Fruit fly (Drosophila melanogaster) whole organism, wandering third instar larva: Measurements from ENCODE around the gene Eaat2.
A peak's percentile ranks its signal among the peaks of the same experiment; 100 is the strongest.

Experiments
- Abd-B ChIP-seq: fragments of >200 bp; optimal IDR thresholded peaks from 2 replicates; lab custom pipeline; 2017; ENCODE audit warnings: missing biosample characterization, missing genetic modification characterization
- CG32264 ChIP-seq: fragments of 200-800 bp; sonication (Bioruptor generic); optimal IDR thresholded peaks from 2 replicates; lab custom pipeline; 2016; ENCODE audit warnings: missing biosample characterization, missing genetic modification characterization
- CG9705 ChIP-seq: fragments of 200-800 bp; sonication (Bioruptor generic); optimal IDR thresholded peaks from 2 replicates; lab custom pipeline; 2018; ENCODE audit warnings: missing biosample characterization, mild to moderate bottlenecking, missing genetic modification characterization
- CrebA ChIP-seq: fragments of 200-800 bp; sonication (Bioruptor generic); optimal IDR thresholded peaks from 2 replicates; lab custom pipeline; 2016; ENCODE audit warnings: missing biosample characterization, mild to moderate bottlenecking, missing genetic modification characterization, borderline replicate concordance
- Dfd ChIP-seq: fragments of >200 bp; optimal IDR thresholded peaks from 2 replicates; lab custom pipeline; 2017; ENCODE audit warnings: missing biosample characterization, missing genetic modification characterization
- Dif ChIP-seq: fragments of 200-275, 200-300 bp; sonication (Bioruptor generic); optimal IDR thresholded peaks from 2 replicates; lab custom pipeline; 2018; ENCODE audit warnings: missing biosample characterization, missing genetic modification characterization; ENCODE audit not compliant: partially characterized antibody
- GATAd ChIP-seq: sonication (Bioruptor generic); optimal IDR thresholded peaks from 2 replicates; lab custom pipeline; 2016; ENCODE audit warnings: missing biosample characterization, missing genetic modification characterization
- Hr78 ChIP-seq: fragments of >200 bp; optimal IDR thresholded peaks from 2 replicates; lab custom pipeline; 2017; ENCODE audit warnings: missing biosample characterization, missing genetic modification characterization
- Hr83 ChIP-seq: fragments of 200-300 bp; sonication (Bioruptor generic); optimal IDR thresholded peaks from 2 replicates; lab custom pipeline; 2016; ENCODE audit warnings: missing biosample characterization, mild to moderate bottlenecking, missing genetic modification characterization, moderate library complexity; ENCODE audit not compliant: poor library complexity, severe bottlenecking
- Jra ChIP-seq: sonication (Bioruptor generic); optimal IDR thresholded peaks from 2 replicates; lab custom pipeline; 2016; ENCODE audit warnings: missing biosample characterization, missing genetic modification characterization
- Myc ChIP-seq: fragments of >200 bp; optimal IDR thresholded peaks from 2 replicates; lab custom pipeline; 2017
- N ChIP-seq: fragments of >200 bp; optimal IDR thresholded peaks from 2 replicates; lab custom pipeline; 2018; ENCODE audit warnings: missing biosample characterization, missing external identifiers, missing genetic modification characterization
- Rel ChIP-seq, 2 experiments: fragments of 200-800 bp; sonication (Bioruptor generic) in 1 of 2; optimal IDR thresholded peaks; 2 replicates in 1 of 2; 3 replicates in 1 of 2; lab custom pipeline; 2016 to 2019; ENCODE audit warnings: mild to moderate bottlenecking in 2 of 2, missing biosample characterization in 2 of 2, missing genetic modification characterization in 2 of 2, moderate library complexity in 1 of 2
- Vsx2 ChIP-seq: fragments of 200-300, 225-300 bp; sonication (Bioruptor generic); optimal IDR thresholded peaks from 2 replicates; lab custom pipeline; 2018; ENCODE audit warnings: missing biosample characterization, missing genetic modification characterization; ENCODE audit not compliant: partially characterized antibody
- br ChIP-seq: fragments of 200-800 bp; sonication (Bioruptor generic); optimal IDR thresholded peaks from 2 replicates; lab custom pipeline; 2016; ENCODE audit warnings: missing biosample characterization, missing genetic modification characterization
- brk ChIP-seq: fragments of 200-800 bp; sonication (Bioruptor generic); optimal IDR thresholded peaks from 2 replicates; lab custom pipeline; 2016; ENCODE audit warnings: missing biosample characterization, mild to moderate bottlenecking, missing genetic modification characterization
- dl ChIP-seq, 2 experiments: fragments of 175-275, 200-275 bp in 1 of 2; fragments of 200-275 bp in 1 of 2; sonication (Bioruptor generic); optimal IDR thresholded peaks; lab custom pipeline; 2018; ENCODE audit warnings: mild to moderate bottlenecking in 2 of 2, missing biosample characterization in 2 of 2, missing genetic modification characterization in 2 of 2, moderate library complexity in 2 of 2; ENCODE audit not compliant: partially characterized antibody in 2 of 2, insufficient read depth in 1 of 2
- dmrt93B ChIP-seq: fragments of 200-800 bp; sonication (Bioruptor generic); optimal IDR thresholded peaks from 2 replicates; lab custom pipeline; 2018; ENCODE audit warnings: missing biosample characterization, mild to moderate bottlenecking, missing genetic modification characterization
- dsf ChIP-seq: sonication (Bioruptor generic); optimal IDR thresholded peaks from 2 replicates; lab custom pipeline; 2016; ENCODE audit warnings: missing biosample characterization, missing genetic modification characterization, borderline replicate concordance
- ey ChIP-seq: fragments of 200-800 bp; sonication (Bioruptor generic); optimal IDR thresholded peaks from 2 replicates; lab custom pipeline; 2016; ENCODE audit warnings: missing biosample characterization, missing genetic modification characterization
- foxo ChIP-seq, 2 experiments: fragments of 200-800 bp; sonication (Bioruptor generic); optimal IDR thresholded peaks; 2 replicates in 1 of 2; 3 replicates in 1 of 2; lab custom pipeline; 2016 to 2017; ENCODE audit warnings: missing biosample characterization in 2 of 2, missing genetic modification characterization in 2 of 2
- fru ChIP-seq: fragments of 200-800 bp; sonication (Bioruptor generic); optimal IDR thresholded peaks from 3 replicates; lab custom pipeline; 2016; ENCODE audit warnings: missing biosample characterization, mild to moderate bottlenecking, missing genetic modification characterization
- h ChIP-seq: fragments of 200-800 bp; sonication (Bioruptor generic); optimal IDR thresholded peaks from 3 replicates; lab custom pipeline; 2016; ENCODE audit warnings: missing biosample characterization, mild to moderate bottlenecking, missing genetic modification characterization
- lola ChIP-seq: fragments of >200 bp; optimal IDR thresholded peaks from 2 replicates; lab custom pipeline; 2017; ENCODE audit warnings: missing biosample characterization, missing genetic modification characterization
- rgr ChIP-seq: fragments of 200-800 bp; sonication (Bioruptor generic); optimal IDR thresholded peaks from 3 replicates; lab custom pipeline; 2016; ENCODE audit warnings: missing biosample characterization, mild to moderate bottlenecking, missing genetic modification characterization
- sage ChIP-seq: fragments of 200-800 bp; sonication (Bioruptor generic); optimal IDR thresholded peaks from 2 replicates; lab custom pipeline; 2016; ENCODE audit warnings: missing biosample characterization, mild to moderate bottlenecking, missing genetic modification characterization
- sv ChIP-seq: fragments of 200-800 bp; sonication (Bioruptor generic); optimal IDR thresholded peaks from 3 replicates; lab custom pipeline; 2016; ENCODE audit warnings: missing biosample characterization, missing genetic modification characterization
- tai ChIP-seq: sonication (Bioruptor generic); optimal IDR thresholded peaks from 2 replicates; lab custom pipeline; 2016; ENCODE audit warnings: missing biosample characterization, missing genetic modification characterization
- usp ChIP-seq: fragments of >200 bp; optimal IDR thresholded peaks from 2 replicates; lab custom pipeline; 2017; ENCODE audit warnings: missing biosample characterization, missing genetic modification characterization
- woc ChIP-seq: sonication (Bioruptor generic); optimal IDR thresholded peaks from 2 replicates; lab custom pipeline; 2016; ENCODE audit warnings: missing biosample characterization, mild to moderate bottlenecking, missing genetic modification characterization

The Eaat2 gene

DNA sequence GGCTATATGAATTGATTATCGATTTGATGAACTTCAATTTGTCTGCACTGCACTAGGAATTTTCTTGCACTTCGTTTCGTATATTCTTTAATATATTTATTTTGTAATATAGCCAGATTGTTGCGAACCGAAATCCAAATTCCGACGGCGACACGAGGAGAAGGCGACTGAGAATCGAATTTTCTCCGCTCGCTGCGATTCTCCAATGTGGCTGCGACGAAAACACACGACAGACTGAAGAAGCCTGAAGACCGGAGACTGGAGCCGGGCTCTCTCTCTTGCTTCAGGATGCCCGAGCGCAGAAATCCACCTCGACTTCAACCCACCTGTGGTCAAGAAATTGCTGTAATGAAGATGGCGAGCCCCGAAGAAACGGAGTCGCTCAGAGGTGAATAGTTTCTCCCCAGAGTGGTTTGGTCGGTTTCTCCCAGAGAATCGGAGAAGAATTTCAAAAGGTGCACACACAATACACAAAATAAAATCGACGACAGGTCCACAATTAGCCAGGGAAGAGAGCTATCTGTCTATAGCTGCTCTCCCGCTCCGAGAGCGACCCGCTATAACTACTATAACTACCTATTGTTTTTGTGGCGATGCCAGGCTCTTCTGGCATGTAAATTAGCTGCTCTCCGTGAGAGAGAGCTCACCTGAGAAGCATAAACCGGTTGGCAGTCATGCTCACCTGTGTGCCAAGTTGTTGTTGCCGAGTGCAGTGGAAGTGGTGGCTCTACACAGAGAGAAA is 29.3 kb downstream of the Eaat2 start, which contains the start of gene ds:
ds (minus strand) TSS at position 237 of the 742 bp plus-strand sequence.
- no peak for TF ChIP-seq usp (GFP tag; lab: Kevin White, UChicago)
- TF ChIP-seq Dif = peak; percentile 88
- peak; percentile 29 for TF ChIP-seq Hr83 (GFP tag; lab: Kevin White, UChicago)
- TF ChIP-seq Dfd (GFP tag; lab: Kevin White, UChicago) = no peak
- TF ChIP-seq Vsx2 (GFP tag; lab: Kevin White, UChicago) = peak; percentile 98
- peak; percentile 60 to 79 for TF ChIP-seq dl (GFP tag; optimal IDR thresholded peaks at IDR 0.05; lab: Kevin White, UChicago; ENCODE audit: insufficient read depth in 1 of 2, partially characterized antibody in 2 of 2)

DNA sequence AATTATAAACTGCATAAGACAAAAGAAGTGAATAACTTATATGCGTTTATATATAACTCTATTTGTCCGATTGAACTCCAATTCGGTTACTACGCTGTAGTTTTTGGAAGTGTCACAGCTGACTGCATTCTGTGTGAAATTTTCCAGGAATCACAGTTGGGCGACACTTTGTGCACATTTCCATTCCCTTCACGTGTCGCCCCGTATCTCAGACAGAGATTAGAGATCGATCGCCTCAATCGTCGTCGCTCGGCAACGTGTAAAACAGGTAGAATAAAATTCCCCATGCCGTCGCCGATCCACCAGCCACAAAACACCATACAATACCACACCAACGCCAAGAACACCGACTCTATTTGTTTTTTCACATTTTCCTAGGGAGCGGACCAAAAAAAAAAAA is 31.0 kb downstream of the Eaat2 start:
- TF ChIP-seq CrebA (GFP tag; lab: Kevin White, UChicago) (no peak), foxo (GFP tag; optimal IDR thresholded peaks at IDR 0.05; lab: Kevin White, UChicago) (no peak), Dfd (GFP tag; lab: Kevin White, UChicago) (no peak), Hr78 (GFP tag; lab: Kevin White, UChicago) (no peak), dl (GFP tag; optimal IDR thresholded peaks at IDR 0.05; lab: Kevin White, UChicago; ENCODE audit: insufficient read depth in 1 of 2, partially characterized antibody in 2 of 2) (no peak), dsf (no peak), rgr (no peak)

DNA sequence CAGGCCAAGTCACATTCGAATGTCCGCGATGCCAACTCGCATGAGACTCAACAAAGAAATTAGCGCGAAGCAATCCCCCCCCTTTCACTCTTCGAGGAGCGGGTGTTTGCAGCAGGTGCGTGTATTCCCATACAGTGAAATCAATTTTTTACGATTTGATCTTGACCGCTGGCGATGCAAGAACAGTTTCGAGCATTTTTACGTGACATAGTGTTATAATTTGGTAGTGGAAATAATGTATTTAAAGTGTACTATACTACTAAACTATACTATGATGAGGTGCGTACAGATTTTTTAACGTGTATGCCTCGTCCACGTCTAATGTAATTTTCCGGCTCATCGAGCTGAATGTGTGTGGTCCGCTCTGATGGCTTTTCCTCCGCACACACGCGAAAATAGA is 31.9 kb downstream of the Eaat2 start:
- TF ChIP-seq CG9705 (GFP tag; lab: Kevin White, UChicago) = no peak
- no peak for TF ChIP-seq Vsx2 (GFP tag; lab: Kevin White, UChicago)
- no peak for TF ChIP-seq Myc
- no peak for TF ChIP-seq dmrt93B (GFP tag; lab: Kevin White, UChicago)
- TF ChIP-seq usp (GFP tag; lab: Kevin White, UChicago) = no peak
- no peak for TF ChIP-seq GATAd (GFP tag; lab: Kevin White, UChicago)
- TF ChIP-seq h = no peak
- no peak for TF ChIP-seq woc (GFP tag; lab: Kevin White, UChicago)
- TF ChIP-seq fru (GFP tag; lab: Kevin White, UChicago) = no peak
- no peak for TF ChIP-seq Rel (GFP tag; optimal IDR thresholded peaks at IDR 0.05; lab: Kevin White, UChicago)
- no peak for TF ChIP-seq Rel (tag; optimal IDR thresholded peaks at IDR 0.05; lab: Kevin White, UChicago)
- no peak for TF ChIP-seq lola (GFP tag; lab: Kevin White, UChicago)
- no peak for TF ChIP-seq tai (GFP tag; lab: Kevin White, UChicago)
- no peak for TF ChIP-seq sage
- TF ChIP-seq brk (GFP tag; lab: Kevin White, UChicago) = no peak
- no peak for TF ChIP-seq foxo (GFP tag; optimal IDR thresholded peaks at IDR 0.05; lab: Kevin White, UChicago)

DNA sequence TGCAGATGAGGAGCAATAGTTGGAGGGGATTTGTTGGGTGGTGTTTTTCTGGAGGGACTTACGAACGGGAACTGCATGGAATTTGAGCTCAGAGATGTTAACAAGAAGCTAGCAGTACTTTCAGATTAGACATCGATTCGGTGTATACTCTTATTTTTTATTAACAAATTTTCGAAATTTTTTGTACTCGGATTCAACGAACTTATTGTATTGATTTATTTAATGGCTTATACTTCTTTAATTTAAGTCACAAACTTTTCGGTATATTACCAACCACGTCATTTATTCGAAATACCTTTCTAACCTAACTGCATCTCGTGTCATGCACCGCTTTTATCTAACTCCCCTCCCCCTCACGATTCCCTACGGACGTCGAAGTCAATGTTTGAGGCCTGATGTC is 39.0 kb downstream of the Eaat2 start:
- TF ChIP-seq rgr = no peak
- no peak for TF ChIP-seq dsf
- TF ChIP-seq GATAd (GFP tag; lab: Kevin White, UChicago) = no peak
- TF ChIP-seq N (GFP tag; lab: Kevin White, UChicago) = no peak
- no peak for TF ChIP-seq sv
- no peak for TF ChIP-seq Myc
- no peak for TF ChIP-seq Rel (GFP tag; optimal IDR thresholded peaks at IDR 0.05; lab: Kevin White, UChicago)
- no peak for TF ChIP-seq Rel (tag; optimal IDR thresholded peaks at IDR 0.05; lab: Kevin White, UChicago)
- TF ChIP-seq CG32264 (GFP tag; lab: Kevin White, UChicago) = no peak
- no peak for TF ChIP-seq CrebA (GFP tag; lab: Kevin White, UChicago)
- TF ChIP-seq ey (GFP tag; lab: Kevin White, UChicago) = no peak
- no peak for TF ChIP-seq fru (GFP tag; lab: Kevin White, UChicago)
- TF ChIP-seq br = no peak
- no peak for TF ChIP-seq Dfd (GFP tag; lab: Kevin White, UChicago)

DNA sequence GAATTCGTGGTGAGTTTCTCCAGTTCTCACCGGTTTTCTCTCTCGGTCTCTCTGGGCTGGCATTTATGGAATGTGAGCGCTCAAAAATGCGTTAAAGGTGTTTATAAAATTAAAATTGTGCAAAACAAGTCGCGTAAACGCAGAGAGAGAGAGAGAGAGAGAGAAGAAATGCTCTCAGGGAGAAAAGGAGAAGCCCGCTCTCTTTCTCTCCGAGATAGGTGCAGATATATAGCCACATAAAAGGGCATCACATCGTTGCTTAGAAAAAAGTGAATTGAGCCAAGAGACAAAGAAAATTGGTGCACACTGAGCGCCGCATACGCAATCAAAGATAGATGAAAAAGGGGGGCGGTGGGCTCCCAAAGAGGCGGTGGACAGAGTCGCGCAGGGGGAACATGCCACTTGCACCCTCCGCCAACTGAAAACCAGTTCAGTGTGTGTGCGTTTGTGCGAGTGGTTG is 42.3 kb downstream of the Eaat2 start:
- no peak for TF ChIP-seq Hr78 (GFP tag; lab: Kevin White, UChicago)
- peak; percentile 43 for TF ChIP-seq Vsx2 (GFP tag; lab: Kevin White, UChicago)
- TF ChIP-seq Abd-B (GFP tag; lab: Kevin White, UChicago) = no peak
- TF ChIP-seq h = no peak
- peak; percentile 22 for TF ChIP-seq Dif
- TF ChIP-seq Jra (GFP tag; lab: Kevin White, UChicago) = no peak
- no peak for TF ChIP-seq sv
- TF ChIP-seq fru (GFP tag; lab: Kevin White, UChicago) = no peak
- TF ChIP-seq dl (GFP tag; optimal IDR thresholded peaks at IDR 0.05; lab: Kevin White, UChicago; ENCODE audit: insufficient read depth in 1 of 2, partially characterized antibody in 2 of 2) = peak in 1 of 2 experiments; percentile 21
- TF ChIP-seq Myc = no peak
